Worm (Caenorhabditis elegans): ENCODE data around the gene slc-17.8.

DNA sequence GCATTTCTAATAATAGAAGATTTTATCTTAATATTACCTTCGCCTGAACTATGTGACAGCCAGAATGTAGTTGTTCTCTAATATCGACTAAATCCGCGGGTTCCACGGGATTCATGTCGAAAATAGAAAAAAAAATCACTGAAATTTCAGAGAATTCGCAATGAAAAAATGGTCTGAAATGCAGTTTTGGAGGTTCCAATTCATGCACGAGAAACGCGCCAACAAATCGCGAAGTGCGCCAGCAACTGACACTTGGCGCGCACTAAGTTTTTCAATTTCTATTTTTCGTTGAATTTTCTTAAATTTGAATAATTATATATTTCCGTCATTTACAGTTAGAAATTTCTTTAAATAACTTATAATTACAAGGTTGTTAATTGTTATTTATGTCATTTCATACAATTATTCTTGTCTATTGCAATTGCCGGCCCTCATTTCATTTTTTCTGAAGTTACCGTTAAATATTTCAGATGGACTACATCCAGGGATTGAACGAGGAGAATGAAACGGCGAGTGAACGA, 24.5 kb upstream of the slc-17.8 start, which contains the start of the genes F25G6.9 and symk-1:
- TF ChIP-seq W03F9.2 (tag; optimal IDR thresholded peaks at IDR 0.05) (peak; percentile 70), him-1 (tag; optimal IDR thresholded peaks at IDR 0.05) (no peak), dao-5 (tag; optimal IDR thresholded peaks at IDR 0.05) (no peak)

Data from whole organism, L4/young adult.